Fruit fly (Drosophila melanogaster) whole organism, embryonic: Measurements from ENCODE around the gene CG34117.
A peak's percentile ranks its signal among the peaks of the same experiment; 100 is the strongest.

Experiments
- Atf3 ChIP-seq: fragments of 200-800 bp; sonication (Bioruptor generic); optimal IDR thresholded peaks from 3 replicates; lab custom pipeline; 2016; ENCODE audit warnings: missing biosample characterization, missing genetic modification characterization
- Awh ChIP-seq: fragments of 200-800 bp; sonication (Bioruptor generic); IDR thresholded peaks from 2 replicates; pipeline ENCODE4, ENCODE4 v1.3.6; 2022; ENCODE audit warnings: missing biosample characterization, missing genetic modification characterization
- Bdp1 ChIP-seq: fragments of 200-800 bp; sonication (Bioruptor generic); optimal IDR thresholded peaks from 3 replicates; lab custom pipeline; 2016; ENCODE audit warnings: missing biosample characterization, missing genetic modification characterization
- CG10209 ChIP-seq: fragments of 200-800 bp; sonication (Bioruptor generic); optimal IDR thresholded peaks from 3 replicates; lab custom pipeline; 2017; ENCODE audit warnings: missing biosample characterization, mild to moderate bottlenecking, missing genetic modification characterization, missing genetic modification reagents
- CG10321 ChIP-seq: fragments of 200-800 bp; sonication (Bioruptor generic); IDR thresholded peaks from 2 replicates; pipeline ENCODE4 v1.3.6; 2022; ENCODE audit warnings: missing biosample characterization, missing genetic modification characterization
- CG10431 ChIP-seq: fragments of 200-800 bp; sonication (Bioruptor generic); optimal IDR thresholded peaks from 3 replicates; lab custom pipeline; 2018; ENCODE audit warnings: missing biosample characterization, mild to moderate bottlenecking, missing genetic modification characterization
- CG10543 ChIP-seq: fragments of 200-800 bp; sonication (Bioruptor generic); optimal IDR thresholded peaks from 3 replicates; lab custom pipeline; 2017; ENCODE audit warnings: missing biosample characterization, mild to moderate bottlenecking, missing genetic modification characterization, moderate library complexity
- CG12104 ChIP-seq: fragments of 200-800 bp; sonication (Bioruptor generic); optimal IDR thresholded peaks from 3 replicates; lab custom pipeline; 2016; ENCODE audit warnings: missing biosample characterization, missing genetic modification characterization
- CG12219 ChIP-seq: fragments of 200-800 bp; sonication (Bioruptor generic); optimal IDR thresholded peaks from 3 replicates; lab custom pipeline; 2018; ENCODE audit warnings: missing biosample characterization, mild to moderate bottlenecking, missing genetic modification characterization
- CG12659 ChIP-seq: fragments of 200-800 bp; sonication (Bioruptor generic); optimal IDR thresholded peaks from 3 replicates; lab custom pipeline; 2017; ENCODE audit warnings: mild to moderate bottlenecking, missing biosample characterization, missing genetic modification reagents, missing genetic modification characterization
- CG13424 ChIP-seq: fragments of 200-800 bp; sonication (Bioruptor generic); optimal IDR thresholded peaks from 2 replicates; lab custom pipeline; 2019; ENCODE audit warnings: missing biosample characterization, mild to moderate bottlenecking, missing genetic modification characterization, moderate library complexity
- CG1602 ChIP-seq: fragments of 200-800 bp; sonication (Bioruptor generic); optimal IDR thresholded peaks from 3 replicates; lab custom pipeline; 2016; ENCODE audit warnings: missing biosample characterization, missing genetic modification characterization
- CG17186 ChIP-seq: fragments of 200-800 bp; sonication (Bioruptor generic); optimal IDR thresholded peaks from 3 replicates; lab custom pipeline; 2017; ENCODE audit warnings: missing biosample characterization, missing genetic modification reagents, missing genetic modification characterization
- CG17568 ChIP-seq: fragments of 200-800 bp; sonication (Bioruptor generic); optimal IDR thresholded peaks from 2 replicates; lab custom pipeline; 2018; ENCODE audit warnings: missing biosample characterization, mild to moderate bottlenecking, missing genetic modification characterization, moderate library complexity
- CG17912 ChIP-seq: fragments of 200-800 bp; sonication (Bioruptor generic); optimal IDR thresholded peaks from 2 replicates; lab custom pipeline; 2018; ENCODE audit warnings: missing biosample characterization, mild to moderate bottlenecking, missing genetic modification characterization
- CG2129 ChIP-seq: fragments of 200-800 bp; sonication (Bioruptor generic); IDR thresholded peaks from 2 replicates; pipeline ENCODE4 v1.3.6; 2022; ENCODE audit warnings: missing biosample characterization, missing genetic modification characterization; ENCODE audit not compliant: partially characterized antibody
- CG3163 ChIP-seq: fragments of 200-800 bp; sonication (Bioruptor generic); optimal IDR thresholded peaks from 3 replicates; lab custom pipeline; 2016; ENCODE audit warnings: missing biosample characterization, missing genetic modification characterization
- CG33557 ChIP-seq: fragments of 200-800 bp; sonication (Bioruptor generic); optimal IDR thresholded peaks from 2 replicates; lab custom pipeline; 2019; ENCODE audit warnings: missing biosample characterization, mild to moderate bottlenecking, missing genetic modification characterization, moderate library complexity
- CG3995 ChIP-seq: fragments of 200-800 bp; sonication (Bioruptor generic); optimal IDR thresholded peaks from 3 replicates; lab custom pipeline; 2016; ENCODE audit warnings: missing biosample characterization, missing genetic modification characterization
- CG5953 ChIP-seq: fragments of 200-800 bp; sonication (Bioruptor generic); IDR thresholded peaks from 2 replicates; pipeline ENCODE4 v1.3.6; 2022; ENCODE audit warnings: missing biosample characterization, missing genetic modification characterization
- CG6765 ChIP-seq: fragments of 200-800 bp; sonication (Bioruptor generic); optimal IDR thresholded peaks from 3 replicates; lab custom pipeline; 2017; ENCODE audit warnings: missing biosample characterization, mild to moderate bottlenecking, missing genetic modification characterization
- CG6854 ChIP-seq: fragments of 200-800 bp; sonication (Bioruptor generic); optimal IDR thresholded peaks from 3 replicates; lab custom pipeline; 2017; ENCODE audit warnings: missing biosample characterization, mild to moderate bottlenecking, missing genetic modification characterization
- CG7786 ChIP-seq: fragments of 200-800 bp; sonication (Bioruptor generic); optimal IDR thresholded peaks from 2 replicates; lab custom pipeline; 2016; ENCODE audit warnings: missing biosample characterization, missing genetic modification characterization
- CG9876 ChIP-seq: fragments of 200-800 bp; sonication (Bioruptor generic); optimal IDR thresholded peaks from 2 replicates; lab custom pipeline; 2016; ENCODE audit warnings: missing biosample characterization, missing genetic modification characterization
- D19A ChIP-seq: fragments of 200-800 bp; optimal IDR thresholded peaks from 3 replicates; lab custom pipeline; 2019; ENCODE audit warnings: missing biosample characterization, mild to moderate bottlenecking, missing genetic modification characterization, moderate library complexity
- Eip74EF ChIP-seq, 2 experiments: fragments of 200-800 bp in 1 of 2; fragments of >200 bp in 1 of 2; sonication (Bioruptor generic) in 1 of 2; optimal IDR thresholded peaks; 2 replicates each; lab custom pipeline; 2017 to 2019; ENCODE audit warnings: missing biosample characterization in 2 of 2, missing genetic modification characterization in 2 of 2, mild to moderate bottlenecking in 1 of 2, moderate library complexity in 1 of 2
- Elba2 ChIP-seq: fragments of 200-800 bp; sonication (Bioruptor generic); optimal IDR thresholded peaks from 3 replicates; lab custom pipeline; 2016; ENCODE audit warnings: missing biosample characterization, missing genetic modification characterization
- HLH4C ChIP-seq: fragments of 200-800 bp; sonication (Bioruptor generic); IDR thresholded peaks from 3 replicates; pipeline ENCODE4 v1.3.6; 2022; ENCODE audit warnings: missing biosample characterization, missing genetic modification characterization; ENCODE audit not compliant: partially characterized antibody
- HLH54F ChIP-seq: fragments of 200-800 bp; sonication (Bioruptor generic); optimal IDR thresholded peaks from 3 replicates; lab custom pipeline; 2016; ENCODE audit warnings: missing biosample characterization, missing genetic modification characterization
- Kr ChIP-seq: fragments of 200-800 bp; sonication (Bioruptor generic); optimal IDR thresholded peaks from 2 replicates; lab custom pipeline; 2017; ENCODE audit warnings: missing biosample characterization, mild to moderate bottlenecking, missing genetic modification characterization
- MBD-R2 ChIP-seq: fragments of 200-800 bp; sonication (Bioruptor generic); IDR thresholded peaks from 2 replicates; pipeline ENCODE4 v1.3.6; 2022; ENCODE audit warnings: missing biosample characterization, missing genetic modification characterization
- Mrtf ChIP-seq: fragments of 200-800 bp; sonication (Bioruptor generic); IDR thresholded peaks from 3 replicates; pipeline ENCODE4 v1.3.6; 2022; ENCODE audit warnings: missing biosample characterization, missing genetic modification characterization
- Nf-YC ChIP-seq: fragments of 200-800 bp; optimal IDR thresholded peaks from 3 replicates; lab custom pipeline; 2019; ENCODE audit warnings: missing biosample characterization, mild to moderate bottlenecking, missing genetic modification characterization, moderate library complexity
- PHDP ChIP-seq: fragments of 200-800 bp; sonication (Bioruptor generic); optimal IDR thresholded peaks from 3 replicates; lab custom pipeline; 2018; ENCODE audit warnings: missing biosample characterization, mild to moderate bottlenecking, missing genetic modification characterization, moderate library complexity
- Poxn ChIP-seq: fragments of 200-800 bp; sonication (Bioruptor generic); IDR thresholded peaks from 2 replicates; pipeline ENCODE4 v1.3.6; 2022; ENCODE audit warnings: missing biosample characterization, missing genetic modification characterization
- Vsx1 ChIP-seq: fragments of 200-800 bp; sonication (Bioruptor generic); optimal IDR thresholded peaks from 2 replicates; lab custom pipeline; 2017; ENCODE audit warnings: missing biosample characterization, mild to moderate bottlenecking, missing genetic modification characterization, missing genetic modification reagents
- amos ChIP-seq: fragments of 200-800 bp; sonication (Bioruptor generic); IDR thresholded peaks from 2 replicates; pipeline ENCODE4 v1.3.6; 2022; ENCODE audit warnings: missing biosample characterization, missing genetic modification characterization; ENCODE audit not compliant: partially characterized antibody
- aop ChIP-seq: fragments of 200-800 bp; sonication (Bioruptor generic); IDR thresholded peaks from 2 replicates; pipeline ENCODE4 v1.3.6; 2022; ENCODE audit warnings: missing biosample characterization, missing genetic modification characterization
- ap ChIP-seq: fragments of 200-800 bp; sonication (Bioruptor generic); IDR thresholded peaks from 2 replicates; pipeline ENCODE4 v1.3.6; 2022; ENCODE audit warnings: missing biosample characterization, missing genetic modification characterization
- bsh ChIP-seq, 2 experiments: fragments of 200-800 bp; sonication (Bioruptor generic); optimal IDR thresholded peaks; 2 replicates each; lab custom pipeline; 2017 to 2018; ENCODE audit warnings: mild to moderate bottlenecking in 2 of 2, missing biosample characterization in 2 of 2, missing genetic modification characterization in 2 of 2, moderate library complexity in 1 of 2
- chinmo ChIP-seq: fragments of 200-800 bp; sonication (Bioruptor generic); IDR thresholded peaks from 4 replicates; pipeline ENCODE4 v1.3.6; 2022; ENCODE audit warnings: missing biosample characterization, missing genetic modification characterization; ENCODE audit not compliant: partially characterized antibody
- dati ChIP-seq: fragments of 200-800 bp; sonication (Bioruptor generic); IDR thresholded peaks from 2 replicates; pipeline ENCODE4 v1.3.6; 2022; ENCODE audit warnings: missing biosample characterization, missing genetic modification characterization
- hkb ChIP-seq, 2 experiments: fragments of 200-800 bp in 1 of 2; fragments of >200 bp in 1 of 2; sonication (Bioruptor generic) in 1 of 2; IDR thresholded peaks in 1 of 2; optimal IDR thresholded peaks in 1 of 2; 2 replicates each; pipeline versions ENCODE4 v1.3.6 to Lab custom; 2017 to 2022; ENCODE audit warnings: missing biosample characterization in 1 of 2, missing genetic modification characterization in 1 of 2
- jumu ChIP-seq: fragments of 200-800 bp; sonication (Bioruptor generic); optimal IDR thresholded peaks from 3 replicates; lab custom pipeline; 2016; ENCODE audit warnings: missing biosample characterization, missing genetic modification characterization
- pzg ChIP-seq: fragments of 200-800 bp; sonication (Bioruptor generic); optimal IDR thresholded peaks from 3 replicates; lab custom pipeline; 2018; ENCODE audit warnings: missing biosample characterization, mild to moderate bottlenecking, missing genetic modification characterization, moderate library complexity
- sima ChIP-seq: fragments of 200-800 bp; sonication (Bioruptor generic); optimal IDR thresholded peaks from 2 replicates; lab custom pipeline; 2016; ENCODE audit warnings: missing biosample characterization, missing genetic modification characterization
- sr ChIP-seq: fragments of 200-800 bp; sonication (Bioruptor generic); IDR thresholded peaks from 3 replicates; pipeline ENCODE4 v1.3.6; 2022; ENCODE audit warnings: missing biosample characterization, missing genetic modification characterization
- trh ChIP-seq: fragments of 200-800 bp; sonication (Bioruptor generic); optimal IDR thresholded peaks from 2 replicates; lab custom pipeline; 2016; ENCODE audit warnings: missing biosample characterization, missing genetic modification characterization
- tx ChIP-seq: fragments of 200-800 bp; sonication (Bioruptor generic); optimal IDR thresholded peaks from 2 replicates; lab custom pipeline; 2016; ENCODE audit warnings: missing biosample characterization, missing genetic modification characterization

Gene CG34117

DNA sequence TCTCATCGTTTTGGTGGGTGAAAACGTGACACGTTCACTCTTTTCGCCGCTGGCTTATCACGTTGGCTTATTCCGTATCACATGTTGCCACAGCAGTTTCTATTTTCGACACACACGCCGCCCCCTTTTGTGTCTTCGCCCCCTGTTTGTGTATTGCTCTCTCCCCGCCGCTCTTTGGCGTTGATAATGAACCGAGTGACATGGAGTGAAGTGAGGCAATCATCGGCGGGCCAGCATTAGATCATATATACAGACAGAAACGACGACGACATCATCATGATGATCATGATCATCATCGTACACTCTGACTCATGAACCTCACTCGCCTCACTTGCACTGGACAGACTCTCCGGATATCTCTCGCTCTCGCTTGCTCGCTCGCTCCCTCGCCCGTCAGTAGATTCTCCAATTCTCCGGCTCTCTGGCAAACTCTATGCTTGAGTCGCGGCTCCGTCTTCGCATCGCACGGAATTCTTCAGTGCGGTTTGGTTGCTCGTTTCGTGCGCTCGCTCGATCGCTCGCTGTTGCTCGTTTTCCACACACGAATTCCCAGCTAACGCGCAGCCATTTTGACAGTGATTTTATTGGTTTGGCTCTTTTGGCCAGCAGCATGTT is 36.6 kb upstream of the CG34117 start (continued):
- no peak for TF ChIP-seq CG17912
- TF ChIP-seq Nf-YC (tag; lab: Kevin White, UChicago), result no peak
- no peak for TF ChIP-seq CG13424 (tag; lab: Kevin White, UChicago)
- no peak for TF ChIP-seq sima (GFP tag; lab: Kevin White, UChicago)
- TF ChIP-seq CG2129 (GFP tag; lab: Robert Waterston, UW), result no peak
- peak; percentile 66 for TF ChIP-seq CG10543 (GFP tag; lab: Kevin White, UChicago)
- TF ChIP-seq CG12104 (GFP tag; lab: Kevin White, UChicago), result no peak
- TF ChIP-seq CG33557 (GFP tag; lab: Kevin White, UChicago), result no peak
- no peak for TF ChIP-seq aop (GFP tag; lab: Robert Waterston, UW)
- TF ChIP-seq CG12659 (GFP tag; lab: Kevin White, UChicago), result no peak
- no peak for TF ChIP-seq Mrtf (GFP tag; lab: Robert Waterston, UW)
- peak; percentile 80 for TF ChIP-seq CG3995 (GFP tag; lab: Kevin White, UChicago)
- no peak for TF ChIP-seq D19A
- no peak for TF ChIP-seq CG6765 (GFP tag; lab: Kevin White, UChicago)
- TF ChIP-seq CG6854 (GFP tag; lab: Kevin White, UChicago), result no peak
- TF ChIP-seq CG3163 (GFP tag; lab: Kevin White, UChicago), result peak; percentile 6
- TF ChIP-seq CG17568, result no peak
- peak; percentile 99 for TF ChIP-seq chinmo
- TF ChIP-seq CG10209, result no peak
- no peak for TF ChIP-seq HLH54F (GFP tag; lab: Kevin White, UChicago)
- TF ChIP-seq Atf3 (GFP tag; lab: Kevin White, UChicago), result no peak
- no peak for TF ChIP-seq jumu (GFP tag; lab: Kevin White, UChicago)
- TF ChIP-seq MBD-R2 (GFP tag; lab: Robert Waterston, UW), result no peak
- peak; percentile 45; the same call in 1 of the 2 replicates for TF ChIP-seq Awh (GFP tag; lab: Robert Waterston, UW)
- TF ChIP-seq bsh (GFP tag; optimal IDR thresholded peaks at IDR 0.05; lab: Kevin White, UChicago), result no peak
- peak; percentile 40; the same call in 1 of the 3 replicates for TF ChIP-seq HLH4C (GFP tag; lab: Robert Waterston, UW)
- TF ChIP-seq amos (GFP tag; lab: Robert Waterston, UW), result no peak; the same call in 1 of the 2 replicates
- peak in 1 of 2 experiments; percentile 62 for TF ChIP-seq Eip74EF (GFP tag; optimal IDR thresholded peaks at IDR 0.05; lab: Kevin White, UChicago)
- no peak for TF ChIP-seq trh
- TF ChIP-seq CG10431 (GFP tag; lab: Kevin White, UChicago), result no peak
- no peak for TF ChIP-seq tx
- TF ChIP-seq pzg (GFP tag; lab: Kevin White, UChicago), result no peak
- TF ChIP-seq PHDP (tag; lab: Kevin White, UChicago), result no peak
- TF ChIP-seq ap (GFP tag; lab: Robert Waterston, UW), result no peak
- TF ChIP-seq CG10321, result no peak
- TF ChIP-seq CG5953 (GFP tag; lab: Robert Waterston, UW), result no peak
- no peak for TF ChIP-seq Vsx1 (GFP tag; lab: Kevin White, UChicago)
- TF ChIP-seq dati (GFP tag; lab: Robert Waterston, UW), result no peak
- peak; percentile 45; the same call in 1 of the 3 replicates for TF ChIP-seq sr (GFP tag; lab: Robert Waterston, UW)
- no peak for TF ChIP-seq Bdp1 (GFP tag; lab: Kevin White, UChicago)
- TF ChIP-seq Kr (GFP tag; lab: Kevin White, UChicago), result no peak
- TF ChIP-seq CG17186 (GFP tag; lab: Kevin White, UChicago), result no peak
- no peak for TF ChIP-seq Poxn (GFP tag; lab: Robert Waterston, UW)
- peak; percentile 21 for TF ChIP-seq CG7786 (GFP tag; lab: Kevin White, UChicago)
- no peak for TF ChIP-seq CG1602 (GFP tag; lab: Kevin White, UChicago)
- no peak for TF ChIP-seq CG9876 (GFP tag; lab: Kevin White, UChicago)
- no peak for TF ChIP-seq CG12219 (GFP tag; lab: Kevin White, UChicago)
- TF ChIP-seq Elba2 (GFP tag; lab: Kevin White, UChicago), result no peak
- no peak for TF ChIP-seq hkb (optimal IDR thresholded peaks at IDR 0.05; lab: Kevin White, UChicago)
- no peak for TF ChIP-seq hkb (GFP tag; IDR thresholded peaks at IDR 0.05; lab: Robert Waterston, UW)
